Fruit fly (Drosophila melanogaster): ENCODE measurements around the gene CG17906.

CG17906 gene

dm6 chr2L:8959001-8959461 lies 35.2 kb upstream of the CG17906 start, which contains the start of gene CG31886:
TSS of gene CG31886 (minus strand) at chr2L:8959051.
- no peak for TF ChIP-seq insv (optimal IDR thresholded peaks at IDR 0.05)
- no peak for TF ChIP-seq ttk (optimal IDR thresholded peaks at IDR 0.05)
- no peak for TF ChIP-seq Myc (optimal IDR thresholded peaks at IDR 0.05)

DNA sequence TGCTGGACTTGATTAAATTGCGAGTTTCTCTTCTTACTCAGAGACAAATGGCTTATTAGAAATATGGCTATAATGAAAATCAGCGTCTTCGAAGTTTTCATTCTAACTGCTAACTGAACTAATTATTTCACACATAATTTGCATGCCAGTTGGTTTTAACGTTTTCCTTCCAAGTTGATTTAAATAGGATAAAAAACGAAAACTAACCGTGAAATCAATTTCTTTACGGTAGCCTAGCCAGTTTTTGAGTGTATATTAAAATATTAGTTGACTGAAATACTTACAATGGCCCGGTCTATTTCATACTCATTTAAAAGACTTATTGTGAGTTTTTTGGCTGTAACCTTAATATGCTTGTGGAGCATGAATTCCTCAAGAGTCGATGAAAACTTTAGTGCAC lies 31.9 kb upstream of the CG17906 start, which contains the start of the genes CG9525 and CG32985:
CG9525 (minus strand) TSS at position 101 of the 400 bp plus-strand sequence.
CG32985 (plus strand) TSS at position 280 of the 400 bp plus-strand sequence.
- TF ChIP-seq h (optimal IDR thresholded peaks at IDR 0.05) (no peak), Myc (optimal IDR thresholded peaks at IDR 0.05) (no peak), ttk (optimal IDR thresholded peaks at IDR 0.05) (no peak), Sin3A (optimal IDR thresholded peaks at IDR 0.05) (no peak), insv (optimal IDR thresholded peaks at IDR 0.05) (no peak)

- TF ChIP-seq psq (optimal IDR thresholded peaks at IDR 0.05) (no peak), insv (optimal IDR thresholded peaks at IDR 0.05) (no peak), Sin3A (optimal IDR thresholded peaks at IDR 0.05) (no peak), h (optimal IDR thresholded peaks at IDR 0.05) (no peak), Myc (optimal IDR thresholded peaks at IDR 0.05) (no peak), ttk (optimal IDR thresholded peaks at IDR 0.05) (no peak)
Measured at dm6 chr2L:8964657-8965056, 29.5 kb upstream of the CG17906 start, which contains the start of gene CG32984. TSS of gene CG32984 (plus strand) at chr2L:8964957.

dm6 chr2L:8967235-8967634 lies 27.0 kb upstream of the CG17906 start, which contains the start of gene CG18088:
TSS of gene CG18088 (plus strand) at chr2L:8967535.
- TF ChIP-seq h (optimal IDR thresholded peaks at IDR 0.05), result no peak
- no peak for TF ChIP-seq ttk (optimal IDR thresholded peaks at IDR 0.05)
- TF ChIP-seq psq (optimal IDR thresholded peaks at IDR 0.05), result no peak
- no peak for TF ChIP-seq Myc (optimal IDR thresholded peaks at IDR 0.05)
- TF ChIP-seq insv (optimal IDR thresholded peaks at IDR 0.05), result no peak
- no peak for TF ChIP-seq Sin3A (optimal IDR thresholded peaks at IDR 0.05)

- no peak for TF ChIP-seq Sin3A (optimal IDR thresholded peaks at IDR 0.05)
- no peak for TF ChIP-seq insv (optimal IDR thresholded peaks at IDR 0.05)
- TF ChIP-seq psq (optimal IDR thresholded peaks at IDR 0.05), result no peak
- TF ChIP-seq Myc (optimal IDR thresholded peaks at IDR 0.05), result no peak
- no peak for TF ChIP-seq ttk (optimal IDR thresholded peaks at IDR 0.05)
- TF ChIP-seq h (optimal IDR thresholded peaks at IDR 0.05), result no peak
Measured at dm6 chr2L:8972905-8973304, 21.3 kb upstream of the CG17906 start.

dm6 chr2L:8974506-8974905 lies 19.7 kb upstream of the CG17906 start:
- TF ChIP-seq h (optimal IDR thresholded peaks at IDR 0.05) (no peak), Myc (optimal IDR thresholded peaks at IDR 0.05) (no peak), ttk (optimal IDR thresholded peaks at IDR 0.05) (no peak), Sin3A (optimal IDR thresholded peaks at IDR 0.05) (no peak), insv (optimal IDR thresholded peaks at IDR 0.05) (no peak), psq (optimal IDR thresholded peaks at IDR 0.05) (no peak)

dm6 chr2L:8975328-8975727 lies 18.9 kb upstream of the CG17906 start, which contains the start of gene CG9541:
TSS of gene CG9541 (minus strand) at chr2L:8975428.
- TF ChIP-seq Sin3A (optimal IDR thresholded peaks at IDR 0.05), result no peak
- TF ChIP-seq ttk (optimal IDR thresholded peaks at IDR 0.05), result no peak
- TF ChIP-seq Myc (optimal IDR thresholded peaks at IDR 0.05), result no peak
- TF ChIP-seq psq (optimal IDR thresholded peaks at IDR 0.05), result no peak
- TF ChIP-seq h (optimal IDR thresholded peaks at IDR 0.05), result no peak
- TF ChIP-seq insv (optimal IDR thresholded peaks at IDR 0.05), result no peak

DNA sequence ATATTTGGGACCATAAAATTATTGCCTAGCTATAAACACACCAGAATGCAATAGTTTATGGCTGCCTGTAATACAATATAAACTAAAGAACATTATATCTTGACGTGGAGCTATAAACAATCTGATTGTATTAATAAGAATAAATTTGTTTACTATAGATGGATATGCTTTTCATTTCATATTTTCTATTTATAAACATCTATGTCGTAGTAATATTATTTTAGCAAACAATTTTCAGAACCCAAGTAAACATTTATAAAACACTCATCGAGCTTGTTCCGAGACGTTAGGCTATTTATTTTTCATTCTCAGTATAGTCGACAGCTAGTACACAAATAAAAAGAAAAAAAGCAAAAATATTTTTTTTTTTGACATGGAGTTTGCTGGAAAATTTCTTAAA lies 13.8 kb upstream of the CG17906 start, which contains the start of gene CG18662:
CG18662 (plus strand) TSS at position 301 of the 400 bp plus-strand sequence.
- TF ChIP-seq insv (optimal IDR thresholded peaks at IDR 0.05) (no peak), Myc (optimal IDR thresholded peaks at IDR 0.05) (no peak), h (optimal IDR thresholded peaks at IDR 0.05) (no peak), psq (optimal IDR thresholded peaks at IDR 0.05) (no peak), Sin3A (optimal IDR thresholded peaks at IDR 0.05) (no peak), ttk (optimal IDR thresholded peaks at IDR 0.05) (no peak)

dm6 chr2L:8982584-8983302 lies 11.4 kb upstream of the CG17906 start:
- no peak for TF ChIP-seq h (optimal IDR thresholded peaks at IDR 0.05)
- TF ChIP-seq Sin3A (optimal IDR thresholded peaks at IDR 0.05), result no peak
- TF ChIP-seq insv (optimal IDR thresholded peaks at IDR 0.05), result no peak
- TF ChIP-seq psq (optimal IDR thresholded peaks at IDR 0.05), result no peak

- no peak for TF ChIP-seq Sin3A (optimal IDR thresholded peaks at IDR 0.05)
Measured at dm6 chr2L:8984614-8985318, 9.4 kb upstream of the CG17906 start, which contains the start of gene CG13101. TSS of gene CG13101 (minus strand) at chr2L:8984872.

DNA sequence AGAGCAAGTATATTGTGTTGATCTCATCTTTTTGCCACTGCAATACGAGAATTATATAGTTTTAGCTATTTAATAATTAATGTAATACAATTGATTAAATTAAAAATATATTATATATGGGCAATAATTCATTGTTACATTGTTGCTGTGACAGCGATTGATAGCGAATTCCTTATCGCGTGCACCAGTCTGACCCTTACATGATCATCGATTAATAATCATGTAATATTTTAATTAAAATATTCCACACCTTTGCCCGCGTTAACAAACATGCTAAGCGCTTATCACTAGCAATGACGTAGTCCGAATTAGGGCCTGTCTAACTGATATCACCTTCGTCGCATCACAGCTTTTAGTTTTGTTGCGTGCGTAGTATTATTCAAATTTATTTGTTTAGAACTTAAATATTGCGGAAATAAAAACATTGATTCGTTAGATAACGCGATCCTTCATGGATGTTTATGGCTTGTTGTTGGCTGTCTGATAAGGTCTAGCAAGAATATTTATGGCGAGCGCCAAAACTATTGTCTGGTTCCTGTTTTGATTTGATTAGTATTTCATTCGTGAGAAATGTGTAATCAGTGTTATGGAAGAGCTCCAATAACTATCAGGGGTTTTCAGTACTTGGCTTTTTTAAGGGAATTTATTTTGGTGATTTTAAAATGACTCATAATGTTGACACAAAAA lies 6.8 kb upstream of the CG17906 start:
- no peak for TF ChIP-seq ttk (optimal IDR thresholded peaks at IDR 0.05)

- TF ChIP-seq ttk (optimal IDR thresholded peaks at IDR 0.05), result no peak
- TF ChIP-seq h (optimal IDR thresholded peaks at IDR 0.05), result no peak
- TF ChIP-seq Myc (optimal IDR thresholded peaks at IDR 0.05), result no peak
Measured at dm6 chr2L:8989037-8989591, 5.1 kb upstream of the CG17906 start, which contains the start of gene rost. TSS of gene rost (minus strand) at chr2L:8989539.

Data from Kc167 (cell line).